Fruit fly (Drosophila melanogaster) whole organism, embryonic: ENCODE results near the gene srl.

Experiments
- ATbp ChIP-seq: fragments of 200-800 bp; sonication (Bioruptor generic); optimal IDR thresholded peaks from 2 replicates; lab custom pipeline; 2017; ENCODE audit warnings: missing biosample characterization, mild to moderate bottlenecking, missing genetic modification characterization, missing genetic modification reagents
- CG10147 ChIP-seq: fragments of 200-800 bp; sonication (Bioruptor generic); optimal IDR thresholded peaks from 2 replicates; lab custom pipeline; 2019; ENCODE audit warnings: missing biosample characterization, mild to moderate bottlenecking, missing genetic modification characterization, moderate library complexity
- CG10565 ChIP-seq: fragments of 200-800 bp; sonication (Bioruptor generic); optimal IDR thresholded peaks from 3 replicates; lab custom pipeline; 2016; ENCODE audit warnings: missing biosample characterization, mild to moderate bottlenecking, missing genetic modification characterization
- CG13894 ChIP-seq: fragments of 200-800 bp; sonication (Bioruptor generic); optimal IDR thresholded peaks from 3 replicates; lab custom pipeline; 2018; ENCODE audit warnings: missing biosample characterization, mild to moderate bottlenecking, missing genetic modification characterization, moderate library complexity
- CG15011 ChIP-seq: fragments of 200-800 bp; sonication (Bioruptor generic); optimal IDR thresholded peaks from 3 replicates; lab custom pipeline; 2018; ENCODE audit warnings: missing biosample characterization, mild to moderate bottlenecking, missing genetic modification characterization
- CG15514 ChIP-seq: fragments of 200-800 bp; sonication (Bioruptor generic); optimal IDR thresholded peaks from 3 replicates; lab custom pipeline; 2017; ENCODE audit warnings: missing biosample characterization, missing genetic modification characterization, mild to moderate bottlenecking, moderate library complexity, missing genetic modification reagents
- CG17359 ChIP-seq: fragments of 200-800 bp; sonication (Bioruptor generic); optimal IDR thresholded peaks from 3 replicates; lab custom pipeline; 2018; ENCODE audit warnings: missing biosample characterization, mild to moderate bottlenecking, missing genetic modification characterization, moderate library complexity
- CG34376 ChIP-seq: fragments of 200-800 bp; sonication (Bioruptor generic); optimal IDR thresholded peaks from 2 replicates; lab custom pipeline; 2018; ENCODE audit warnings: missing biosample characterization, mild to moderate bottlenecking, missing genetic modification characterization
- CG5180 ChIP-seq: fragments of 200-800 bp; sonication (Bioruptor generic); optimal IDR thresholded peaks from 3 replicates; lab custom pipeline; 2017; ENCODE audit warnings: missing biosample characterization, missing genetic modification characterization, mild to moderate bottlenecking, moderate library complexity, missing genetic modification reagents
- CG5953 ChIP-seq: fragments of 200-800 bp; sonication (Bioruptor generic); IDR thresholded peaks from 2 replicates; pipeline ENCODE4 v1.3.6; 2022; ENCODE audit warnings: missing biosample characterization, missing genetic modification characterization
- CG6683 ChIP-seq: fragments of 200-800 bp; sonication (Bioruptor generic); optimal IDR thresholded peaks from 2 replicates; lab custom pipeline; 2017; ENCODE audit warnings: missing biosample characterization, mild to moderate bottlenecking, missing genetic modification characterization, missing genetic modification reagents
- CG9437 ChIP-seq: fragments of 200-800 bp; sonication (Bioruptor generic); optimal IDR thresholded peaks from 2 replicates; lab custom pipeline; 2018; ENCODE audit warnings: missing biosample characterization, mild to moderate bottlenecking, missing genetic modification characterization
- Deaf1 ChIP-seq: fragments of 200-800 bp; optimal IDR thresholded peaks from 3 replicates; lab custom pipeline; 2019; ENCODE audit warnings: missing biosample characterization, mild to moderate bottlenecking, missing genetic modification characterization, moderate library complexity
- Hand ChIP-seq: fragments of 200-800 bp; sonication (Bioruptor generic); optimal IDR thresholded peaks from 2 replicates; lab custom pipeline; 2017; ENCODE audit warnings: mild to moderate bottlenecking, missing biosample characterization, missing genetic modification reagents, missing genetic modification characterization
- Hr51 ChIP-seq, 2 experiments: fragments of 200-800 bp; sonication (Bioruptor generic); optimal IDR thresholded peaks; 2 replicates in 1 of 2; 3 replicates in 1 of 2; lab custom pipeline; 2016 to 2018; ENCODE audit warnings: missing biosample characterization in 2 of 2, missing genetic modification characterization in 2 of 2, mild to moderate bottlenecking in 1 of 2, moderate library complexity in 1 of 2
- Lhr ChIP-seq: fragments of 200-800 bp; sonication (Bioruptor generic); optimal IDR thresholded peaks from 3 replicates; lab custom pipeline; 2017; ENCODE audit warnings: mild to moderate bottlenecking, missing biosample characterization, missing genetic modification reagents, missing genetic modification characterization
- Med ChIP-seq: fragments of 200-800 bp; sonication (Bioruptor generic); peaks from one replicate; lab custom pipeline; 2016; ENCODE audit warnings: missing biosample characterization, missing genetic modification characterization, mild to moderate bottlenecking, inconsistent platforms, moderate library complexity
- Nf-YB ChIP-seq: fragments of 200-800 bp; sonication (Bioruptor generic); optimal IDR thresholded peaks from 3 replicates; lab custom pipeline; 2019; ENCODE audit warnings: missing biosample characterization, mild to moderate bottlenecking, missing genetic modification characterization, moderate library complexity
- Trl ChIP-seq, 3 experiments: fragments of >200 bp in 2 of 3; fragments of 200-800 bp in 1 of 3; sonication (Bioruptor generic) in 1 of 3; optimal IDR thresholded peaks; 2 replicates in 1 of 3; 3 replicates in 2 of 3; lab custom pipeline; 2016 to 2017; ENCODE audit warnings: missing biosample characterization in 1 of 3, missing genetic modification characterization in 1 of 3
- ase ChIP-seq: fragments of 200-800 bp; sonication (Bioruptor generic); IDR thresholded peaks from 3 replicates; pipeline ENCODE4 v1.3.6; 2022; ENCODE audit warnings: missing biosample characterization, missing genetic modification characterization
- bab2 ChIP-seq: fragments of 200-800 bp; sonication (Bioruptor generic); optimal IDR thresholded peaks from 2 replicates; lab custom pipeline; 2016; ENCODE audit warnings: missing biosample characterization, missing genetic modification characterization
- bcd ChIP-seq: fragments of 200-800 bp; sonication (Bioruptor generic); optimal IDR thresholded peaks from 2 replicates; lab custom pipeline; 2017; ENCODE audit warnings: missing biosample characterization, mild to moderate bottlenecking, missing genetic modification characterization
- cg ChIP-seq: fragments of 200-800 bp; sonication (Bioruptor generic); optimal IDR thresholded peaks from 3 replicates; lab custom pipeline; 2019; ENCODE audit warnings: missing biosample characterization, mild to moderate bottlenecking, missing genetic modification characterization, moderate library complexity
- chinmo ChIP-seq: fragments of 200-800 bp; sonication (Bioruptor generic); IDR thresholded peaks from 4 replicates; pipeline ENCODE4 v1.3.6; 2022; ENCODE audit warnings: missing biosample characterization, missing genetic modification characterization; ENCODE audit not compliant: partially characterized antibody
- dan ChIP-seq: fragments of 200-800 bp; sonication (Bioruptor generic); IDR thresholded peaks from 2 replicates; pipeline ENCODE4 v1.3.6; 2022; ENCODE audit warnings: missing biosample characterization, missing genetic modification characterization
- disco-r ChIP-seq: fragments of 200-800 bp; sonication (Bioruptor generic); optimal IDR thresholded peaks from 2 replicates; lab custom pipeline; 2016; ENCODE audit warnings: missing biosample characterization, missing genetic modification characterization
- dm ChIP-seq: fragments of 200-800 bp; sonication (Bioruptor generic); optimal IDR thresholded peaks from 3 replicates; lab custom pipeline; 2016; ENCODE audit warnings: missing biosample characterization, missing genetic modification characterization
- ewg ChIP-seq: fragments of 200-800 bp; sonication (Bioruptor generic); optimal IDR thresholded peaks from 3 replicates; lab custom pipeline; 2017; ENCODE audit warnings: mild to moderate bottlenecking, missing biosample characterization, missing genetic modification reagents, missing genetic modification characterization
- insv ChIP-seq, 2 experiments: fragments of 200-800 bp; sonication (Bioruptor generic); optimal IDR thresholded peaks; 3 replicates each; lab custom pipeline; 2016 to 2018; ENCODE audit warnings: missing biosample characterization in 2 of 2, missing genetic modification characterization in 2 of 2
- knrl ChIP-seq: fragments of 200-800 bp; sonication (Bioruptor generic); IDR thresholded peaks from 3 replicates; pipeline ENCODE4 v1.3.6; 2022; ENCODE audit warnings: missing biosample characterization, missing genetic modification characterization; ENCODE audit not compliant: partially characterized antibody
- prd ChIP-seq, 3 experiments: fragments of >200 bp in 2 of 3; fragments of 200-800 bp in 1 of 3; sonication (Bioruptor generic) in 1 of 3; optimal IDR thresholded peaks in 2 of 3; IDR thresholded peaks in 1 of 3; 2 replicates in 2 of 3; 3 replicates in 1 of 3; pipeline versions ENCODE4 v1.3.6 to Lab custom; 2017 to 2022; ENCODE audit warnings: missing biosample characterization in 1 of 3, missing genetic modification characterization in 1 of 3
- scrt ChIP-seq: fragments of 200-800 bp; sonication (Bioruptor generic); optimal IDR thresholded peaks from 2 replicates; lab custom pipeline; 2018; ENCODE audit warnings: missing biosample characterization, mild to moderate bottlenecking, missing genetic modification characterization, moderate library complexity
- slbo ChIP-seq: fragments of 200-800 bp; sonication (Bioruptor generic); IDR thresholded peaks from 2 replicates; pipeline ENCODE4 v1.3.6; 2022; ENCODE audit warnings: missing biosample characterization, missing genetic modification characterization
- ssp ChIP-seq: fragments of 200-800 bp; sonication (Bioruptor generic); IDR thresholded peaks from 2 replicates; pipeline ENCODE4 v1.3.6; 2022; ENCODE audit warnings: missing biosample characterization, missing genetic modification characterization

Gene srl

dm6 chr3R:4426730-4427129 lies 2.4 kb downstream of the srl start, which contains the start of gene CG31525 (continued):
- TF ChIP-seq Nf-YB (GFP tag; lab: Kevin White, UChicago) (no peak), bcd (GFP tag; lab: Kevin White, UChicago) (no peak), Lhr (GFP tag; lab: Kevin White, UChicago) (no peak), ATbp (GFP tag; lab: Kevin White, UChicago) (no peak), bab2 (no peak), insv (GFP tag; optimal IDR thresholded peaks at IDR 0.05; lab: Kevin White, UChicago) (no peak)

- TF ChIP-seq dan = no peak
- TF ChIP-seq CG5953 (GFP tag; lab: Robert Waterston, UW) = 0 out of 2 replicates have a peak, but pooled peaks have one; percentile 9
- TF ChIP-seq CG6683 = no peak
- no peak for TF ChIP-seq slbo (GFP tag; lab: Robert Waterston, UW)
- peak; percentile 26 to 38 for TF ChIP-seq Trl (optimal IDR thresholded peaks at IDR 0.05; lab: Kevin White, UChicago)
- TF ChIP-seq Trl (GFP tag; optimal IDR thresholded peaks at IDR 0.05; lab: Kevin White, UChicago) = no peak
- peak; percentile 27 for TF ChIP-seq cg (GFP tag; lab: Kevin White, UChicago)
- TF ChIP-seq Deaf1 (tag; lab: Kevin White, UChicago) = peak; percentile 27
- TF ChIP-seq ewg (GFP tag; lab: Kevin White, UChicago) = peak; percentile 93
- TF ChIP-seq chinmo (GFP tag; lab: Robert Waterston, UW) = 0 out of 4 replicates have a peak, but pooled peaks have one; percentile 22
- TF ChIP-seq knrl = 0 out of 3 replicates have a peak, but pooled peaks have one; percentile 16
- no peak for TF ChIP-seq prd (optimal IDR thresholded peaks at IDR 0.05; lab: Kevin White, UChicago)
- TF ChIP-seq prd (GFP tag; IDR thresholded peaks at IDR 0.05; lab: Robert Waterston, UW) = no peak
- TF ChIP-seq Hand (GFP tag; lab: Kevin White, UChicago) = peak; percentile 10
- peak; percentile 69 for TF ChIP-seq Med
- peak; percentile 13 for TF ChIP-seq CG5180 (GFP tag; lab: Kevin White, UChicago)
- no peak for TF ChIP-seq ase (GFP tag; lab: Robert Waterston, UW)
- peak; percentile 45 for TF ChIP-seq CG13894
- TF ChIP-seq disco-r (GFP tag; lab: Kevin White, UChicago) = no peak
- peak; percentile 29 for TF ChIP-seq scrt
- no peak for TF ChIP-seq dm (GFP tag; lab: Kevin White, UChicago)
- no peak for TF ChIP-seq ssp
Measured at dm6 chr3R:4419482-4419881, 9.7 kb downstream of the srl start, which contains the start of gene CG32944. TSS of gene CG32944 (minus strand) at chr3R:4419578.

- TF ChIP-seq CG17359 (tag; lab: Kevin White, UChicago) = no peak
- TF ChIP-seq CG10147 (GFP tag; lab: Kevin White, UChicago) = no peak
- TF ChIP-seq bcd (GFP tag; lab: Kevin White, UChicago) = no peak
- no peak for TF ChIP-seq Hr51 (GFP tag; optimal IDR thresholded peaks at IDR 0.05; lab: Kevin White, UChicago)
- no peak for TF ChIP-seq CG34376 (GFP tag; lab: Kevin White, UChicago)
- TF ChIP-seq CG15011 (GFP tag; lab: Kevin White, UChicago) = no peak
- no peak for TF ChIP-seq CG15514 (GFP tag; lab: Kevin White, UChicago)
- no peak for TF ChIP-seq CG9437 (GFP tag; lab: Kevin White, UChicago)
- no peak for TF ChIP-seq CG10565
Measured at dm6 chr3R:4416138-4416537, 13.0 kb downstream of the srl start, which contains the start of gene CG31528. TSS of gene CG31528 (plus strand) at chr3R:4416438.
